Worm (Caenorhabditis elegans): Measurements from ENCODE around the gene Y17G9A.4.

ce11 chrIV:4877102-4877501, 15.8 kb upstream of the Y17G9A.4 start, which contains the start of gene str-170:
- no peak for TF ChIP-seq him-1 (tag; optimal IDR thresholded peaks at IDR 0.05)
- TF ChIP-seq W03F9.2 (tag; optimal IDR thresholded peaks at IDR 0.05), result no peak
- no peak for TF ChIP-seq dao-5 (tag; optimal IDR thresholded peaks at IDR 0.05)

All from whole organism, L4/young adult.